Fruit fly (Drosophila melanogaster) whole organism, adult: Measurements from ENCODE around the gene CG10341.

Experiments used
- CG11617 ChIP-seq: fragments of 200-800 bp; sonication (Bioruptor generic); optimal IDR thresholded peaks from 2 replicates; lab custom pipeline; 2017; ENCODE audit warnings: mild to moderate bottlenecking, missing biosample characterization, missing genetic modification reagents, missing genetic modification characterization
- CG12768 ChIP-seq: fragments of 200-800 bp; sonication (Bioruptor generic); optimal IDR thresholded peaks from 2 replicates; lab custom pipeline; 2017; ENCODE audit warnings: missing biosample characterization, missing genetic modification characterization, mild to moderate bottlenecking, moderate library complexity, missing genetic modification reagents
- CG14711 ChIP-seq: fragments of 200-800 bp; sonication (Bioruptor generic); optimal IDR thresholded peaks from 2 replicates; lab custom pipeline; 2018; ENCODE audit warnings: missing biosample characterization, mild to moderate bottlenecking, missing genetic modification characterization, moderate library complexity
- CG1620 ChIP-seq: fragments of 200-800 bp; sonication (Bioruptor generic); optimal IDR thresholded peaks from 2 replicates; lab custom pipeline; 2016; ENCODE audit warnings: missing biosample characterization, missing genetic modification characterization
- CG33017 ChIP-seq: fragments of 200-800 bp; sonication (Bioruptor generic); optimal IDR thresholded peaks from 2 replicates; lab custom pipeline; 2018; ENCODE audit warnings: missing biosample characterization, mild to moderate bottlenecking, missing genetic modification characterization, moderate library complexity
- CG5204 ChIP-seq: fragments of 200-800 bp; sonication (Bioruptor generic); optimal IDR thresholded peaks from 2 replicates; lab custom pipeline; 2016; ENCODE audit warnings: missing biosample characterization, missing genetic modification characterization
- CG7045 ChIP-seq: fragments of 200-800 bp; sonication (Bioruptor generic); optimal IDR thresholded peaks from 2 replicates; lab custom pipeline; 2017; ENCODE audit warnings: missing biosample characterization, mild to moderate bottlenecking, missing genetic modification characterization
- CG7101 ChIP-seq: fragments of 200-800 bp; sonication (Bioruptor generic); optimal IDR thresholded peaks from 2 replicates; lab custom pipeline; 2018; ENCODE audit warnings: missing biosample characterization, mild to moderate bottlenecking, missing genetic modification characterization, moderate library complexity
- Clk ChIP-seq: fragments of 200-800 bp; sonication (Bioruptor generic); optimal IDR thresholded peaks from 2 replicates; lab custom pipeline; 2017; ENCODE audit warnings: missing biosample characterization, missing genetic modification characterization
- Crg-1 ChIP-seq: fragments of 200-800 bp; sonication (Bioruptor generic); optimal IDR thresholded peaks from 2 replicates; lab custom pipeline; 2016; ENCODE audit warnings: missing biosample characterization, missing genetic modification characterization
- Hr96 ChIP-seq: fragments of 200-800 bp; sonication (Bioruptor generic); optimal IDR thresholded peaks from 2 replicates; lab custom pipeline; 2016; ENCODE audit warnings: missing biosample characterization, missing genetic modification characterization
- Mnt ChIP-seq: fragments of 200-800 bp; sonication (Bioruptor generic); optimal IDR thresholded peaks from 2 replicates; lab custom pipeline; 2016; ENCODE audit warnings: missing biosample characterization, mild to moderate bottlenecking, missing genetic modification characterization
- bab1 ChIP-seq: fragments of 200-800 bp; sonication (Bioruptor generic); optimal IDR thresholded peaks from 3 replicates; lab custom pipeline; 2019; ENCODE audit warnings: missing biosample characterization, mild to moderate bottlenecking, missing genetic modification characterization, moderate library complexity
- cic ChIP-seq: fragments of 200-800 bp; sonication (Bioruptor generic); optimal IDR thresholded peaks from 2 replicates; lab custom pipeline; 2017; ENCODE audit warnings: missing biosample characterization, mild to moderate bottlenecking, missing genetic modification characterization, moderate library complexity
- cnc ChIP-seq, 2 experiments: fragments of >200 bp; optimal IDR thresholded peaks; 2 replicates each; lab custom pipeline; 2017
- kay ChIP-seq: fragments of 200-800 bp; sonication (Bioruptor generic); peaks from one replicate; lab custom pipeline; 2016; ENCODE audit warnings: missing biosample characterization, missing genetic modification characterization, borderline replicate concordance
- ovo ChIP-seq: fragments of 200-800 bp; sonication (Bioruptor generic); optimal IDR thresholded peaks from 2 replicates; lab custom pipeline; 2016; ENCODE audit warnings: missing biosample characterization, missing genetic modification characterization
- pad ChIP-seq: fragments of 200-800 bp; sonication (Bioruptor generic); optimal IDR thresholded peaks from 3 replicates; lab custom pipeline; 2017; ENCODE audit warnings: missing biosample characterization, missing genetic modification characterization, mild to moderate bottlenecking, moderate library complexity, missing genetic modification reagents
- tj ChIP-seq: fragments of 200-800 bp; sonication (Bioruptor generic); optimal IDR thresholded peaks from 3 replicates; lab custom pipeline; 2017; ENCODE audit warnings: missing biosample characterization, mild to moderate bottlenecking, missing genetic modification characterization, moderate library complexity
- toe ChIP-seq: fragments of 200-800 bp; sonication (Bioruptor generic); optimal IDR thresholded peaks from 2 replicates; lab custom pipeline; 2016; ENCODE audit warnings: missing biosample characterization, missing genetic modification characterization

Gene CG10341

DNA sequence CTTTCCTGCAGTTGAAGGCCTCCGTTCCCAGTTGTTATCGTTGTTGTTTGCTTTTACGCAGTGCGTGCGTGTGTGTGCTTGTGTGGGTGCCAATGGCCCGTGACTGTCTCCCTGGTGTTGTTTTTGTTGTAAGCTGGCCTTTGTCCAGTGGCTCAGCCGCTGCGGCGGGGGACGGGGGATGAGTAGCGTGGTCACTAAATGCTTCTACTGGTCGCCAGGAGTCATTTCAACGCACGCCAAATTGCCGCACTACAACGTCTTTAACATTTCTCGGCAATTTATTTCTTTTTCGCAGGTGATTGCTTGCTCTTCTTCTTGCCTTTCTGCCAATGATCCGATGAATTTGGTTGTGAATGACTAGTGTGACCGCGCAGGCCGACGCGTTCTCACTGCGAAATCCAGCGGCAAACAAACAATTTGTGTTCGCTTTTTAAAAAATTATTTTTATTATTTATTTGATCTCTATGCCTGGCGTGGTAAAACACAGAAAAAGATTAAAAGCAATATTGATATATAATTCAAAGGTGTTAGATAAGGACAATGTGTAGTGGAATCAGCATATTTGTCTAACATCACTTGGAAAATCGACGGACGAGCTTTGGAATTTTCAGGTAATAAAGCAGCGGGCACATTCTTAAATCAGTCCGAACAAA lies 9.9 kb downstream of the CG10341 start, which contains the start of the genes Faf2 and Grip71:
Faf2 (minus strand) TSS at position 450 of the 653 bp plus-strand sequence.
Grip71 (plus strand) TSS at position 608 of the 653 bp plus-strand sequence.
- TF ChIP-seq kay (GFP tag; lab: Kevin White, UChicago): no peak
- TF ChIP-seq Mnt (GFP tag; lab: Kevin White, UChicago): peak; percentile 61
- TF ChIP-seq CG11617 (GFP tag; lab: Kevin White, UChicago): peak; percentile 71
- no peak for TF ChIP-seq cic (GFP tag; lab: Kevin White, UChicago)
- TF ChIP-seq CG7101: peak; percentile 83
- peak; percentile 52 for TF ChIP-seq Clk (GFP tag; lab: Kevin White, UChicago)
- peak; percentile 55 for TF ChIP-seq pad (GFP tag; lab: Kevin White, UChicago)
- peak; percentile 79 for TF ChIP-seq CG7045 (GFP tag; lab: Kevin White, UChicago)
- peak; percentile 81 for TF ChIP-seq Hr96 (GFP tag; lab: Kevin White, UChicago)
- TF ChIP-seq CG5204 (GFP tag; lab: Kevin White, UChicago): peak; percentile 83
- TF ChIP-seq Crg-1 (GFP tag; lab: Kevin White, UChicago): peak; percentile 51
- peak; percentile 91 for TF ChIP-seq toe (GFP tag; lab: Kevin White, UChicago)
- TF ChIP-seq bab1 (GFP tag; lab: Kevin White, UChicago): peak; percentile 82
- TF ChIP-seq cnc (optimal IDR thresholded peaks at IDR 0.05; lab: Kevin White, UChicago): no peak
- TF ChIP-seq CG12768 (GFP tag; lab: Kevin White, UChicago): peak; percentile 68
- TF ChIP-seq CG14711 (tag; lab: Kevin White, UChicago): peak; percentile 75
- TF ChIP-seq ovo: peak; percentile 72
- peak; percentile 47 for TF ChIP-seq tj (GFP tag; lab: Kevin White, UChicago)
- peak; percentile 86 for TF ChIP-seq CG1620 (GFP tag; lab: Kevin White, UChicago)
- TF ChIP-seq CG33017 (tag; lab: Kevin White, UChicago): peak; percentile 76

DNA sequence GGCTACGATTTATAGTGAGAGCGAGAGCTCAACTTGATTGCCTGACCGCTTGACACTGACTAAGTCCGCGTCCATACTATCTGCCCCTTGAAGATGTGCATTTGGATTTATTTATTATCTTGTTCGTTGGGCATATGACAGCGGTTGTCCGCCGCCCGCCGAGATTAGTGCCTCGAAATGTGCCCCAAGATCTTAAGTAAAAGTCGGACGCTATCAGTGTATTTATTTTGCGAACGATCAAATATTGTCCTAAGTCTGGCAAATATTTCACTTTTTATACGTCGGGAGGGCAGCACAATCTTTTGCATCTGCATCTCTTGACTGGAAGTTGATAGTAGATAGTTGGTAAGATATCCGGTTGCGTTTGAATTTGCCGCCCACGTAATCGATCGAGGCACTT lies 15.2 kb downstream of the CG10341 start, which contains the start of gene Irk3:
Irk3 (minus strand) TSS at position 63 of the 400 bp plus-strand sequence.
- TF ChIP-seq Clk (GFP tag; lab: Kevin White, UChicago): no peak
- TF ChIP-seq Mnt (GFP tag; lab: Kevin White, UChicago): peak; percentile 6
- no peak for TF ChIP-seq kay (GFP tag; lab: Kevin White, UChicago)
- TF ChIP-seq pad (GFP tag; lab: Kevin White, UChicago): peak; percentile 7
- no peak for TF ChIP-seq tj (GFP tag; lab: Kevin White, UChicago)
- no peak for TF ChIP-seq Hr96 (GFP tag; lab: Kevin White, UChicago)
- no peak for TF ChIP-seq CG5204 (GFP tag; lab: Kevin White, UChicago)
- TF ChIP-seq CG33017 (tag; lab: Kevin White, UChicago): peak; percentile 73
- TF ChIP-seq Crg-1 (GFP tag; lab: Kevin White, UChicago): no peak
- peak; percentile 85 for TF ChIP-seq cic (GFP tag; lab: Kevin White, UChicago)
- TF ChIP-seq CG11617 (GFP tag; lab: Kevin White, UChicago): peak; percentile 52
- no peak for TF ChIP-seq toe (GFP tag; lab: Kevin White, UChicago)
- TF ChIP-seq CG7045 (GFP tag; lab: Kevin White, UChicago): peak; percentile 69
- peak; percentile 67 for TF ChIP-seq CG12768 (GFP tag; lab: Kevin White, UChicago)
- TF ChIP-seq ovo: no peak
- TF ChIP-seq CG1620 (GFP tag; lab: Kevin White, UChicago): no peak
- TF ChIP-seq cnc (optimal IDR thresholded peaks at IDR 0.05; lab: Kevin White, UChicago): no peak
- TF ChIP-seq bab1 (GFP tag; lab: Kevin White, UChicago): no peak
- TF ChIP-seq CG14711 (tag; lab: Kevin White, UChicago): peak; percentile 33
- peak; percentile 64 for TF ChIP-seq CG7101

DNA sequence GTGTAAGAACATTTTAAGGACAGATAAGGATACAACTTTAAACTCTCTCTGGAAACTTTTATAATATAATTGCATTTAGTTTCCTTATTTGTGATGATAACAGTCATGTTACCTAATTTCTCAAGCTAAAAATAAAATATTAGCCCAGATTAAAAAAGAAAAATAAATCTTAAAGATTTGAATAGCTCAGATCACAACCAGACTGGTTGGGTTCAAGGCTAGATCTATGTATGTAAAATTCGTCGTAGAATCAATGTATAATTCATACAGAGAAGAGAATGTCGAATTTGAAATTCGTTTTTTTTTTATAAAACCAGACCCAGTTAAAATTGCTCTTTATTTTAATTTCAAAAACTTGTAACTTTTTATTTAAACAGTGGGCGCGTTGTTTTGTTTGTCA lies 15.6 kb downstream of the CG10341 start:
- TF ChIP-seq Crg-1 (GFP tag; lab: Kevin White, UChicago): no peak
- TF ChIP-seq Clk (GFP tag; lab: Kevin White, UChicago): no peak
- no peak for TF ChIP-seq bab1 (GFP tag; lab: Kevin White, UChicago)
- no peak for TF ChIP-seq CG1620 (GFP tag; lab: Kevin White, UChicago)
- TF ChIP-seq cnc (optimal IDR thresholded peaks at IDR 0.05; lab: Kevin White, UChicago): no peak
- TF ChIP-seq Hr96 (GFP tag; lab: Kevin White, UChicago): no peak

dm6 chr2L:18717365-18718011 lies 19.0 kb downstream of the CG10341 start:
- TF ChIP-seq cic (GFP tag; lab: Kevin White, UChicago): no peak
- no peak for TF ChIP-seq Clk (GFP tag; lab: Kevin White, UChicago)
- TF ChIP-seq toe (GFP tag; lab: Kevin White, UChicago): no peak
- TF ChIP-seq CG5204 (GFP tag; lab: Kevin White, UChicago): no peak
- TF ChIP-seq CG7045 (GFP tag; lab: Kevin White, UChicago): no peak
- TF ChIP-seq CG12768 (GFP tag; lab: Kevin White, UChicago): no peak
- no peak for TF ChIP-seq CG11617 (GFP tag; lab: Kevin White, UChicago)
- no peak for TF ChIP-seq pad (GFP tag; lab: Kevin White, UChicago)
- no peak for TF ChIP-seq kay (GFP tag; lab: Kevin White, UChicago)
- no peak for TF ChIP-seq CG33017 (tag; lab: Kevin White, UChicago)
- TF ChIP-seq ovo: no peak
- TF ChIP-seq tj (GFP tag; lab: Kevin White, UChicago): no peak
- TF ChIP-seq CG7101: no peak
- no peak for TF ChIP-seq CG1620 (GFP tag; lab: Kevin White, UChicago)

DNA sequence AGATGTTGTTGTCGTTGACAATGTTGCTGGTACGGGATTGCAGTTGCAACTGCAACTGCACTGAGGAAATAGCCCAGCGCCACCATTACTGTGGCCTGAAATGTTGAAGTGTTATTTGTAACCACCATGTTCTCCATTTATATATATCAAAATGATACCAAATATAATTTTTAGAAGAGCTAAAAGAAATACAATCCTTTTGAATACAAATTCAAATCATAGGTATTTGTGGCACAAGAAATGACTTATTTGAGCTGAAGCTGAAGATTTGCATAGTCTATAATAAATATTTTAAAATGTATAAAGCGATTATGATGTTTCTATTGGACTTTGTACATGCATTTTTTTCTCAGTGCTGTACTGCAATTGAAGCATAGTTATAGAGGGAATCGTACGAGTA lies 21.1 kb downstream of the CG10341 start:
- TF ChIP-seq ovo (no peak), CG7101 (no peak), cnc (optimal IDR thresholded peaks at IDR 0.05; lab: Kevin White, UChicago) (no peak)
